Fruit fly (Drosophila melanogaster) whole organism, embryonic: ENCODE results near the gene Hnf4.

Experiments used
- B-H2 ChIP-seq: fragments of 200-800 bp; sonication (Bioruptor generic); optimal IDR thresholded peaks from 2 replicates; lab custom pipeline; 2018; ENCODE audit warnings: missing biosample characterization, mild to moderate bottlenecking, missing genetic modification characterization
- CG10543 ChIP-seq: fragments of 200-800 bp; sonication (Bioruptor generic); optimal IDR thresholded peaks from 3 replicates; lab custom pipeline; 2017; ENCODE audit warnings: missing biosample characterization, mild to moderate bottlenecking, missing genetic modification characterization, moderate library complexity
- CG11456 ChIP-seq: fragments of 200-800 bp; sonication (Bioruptor generic); IDR thresholded peaks from 3 replicates; pipeline ENCODE4 v1.3.6; 2022; ENCODE audit warnings: missing biosample characterization, missing genetic modification characterization
- CG12071 ChIP-seq: fragments of 200-800 bp; sonication (Bioruptor generic); optimal IDR thresholded peaks from 3 replicates; lab custom pipeline; 2018; ENCODE audit warnings: missing biosample characterization, mild to moderate bottlenecking, missing genetic modification characterization
- CG13624 ChIP-seq: fragments of 200-800 bp; sonication (Bioruptor generic); optimal IDR thresholded peaks from 2 replicates; lab custom pipeline; 2016; ENCODE audit warnings: missing biosample characterization, missing genetic modification characterization
- CG14441 ChIP-seq: fragments of 200-800 bp; sonication (Bioruptor generic); IDR thresholded peaks from 2 replicates; pipeline ENCODE4 v1.3.6; 2022; ENCODE audit warnings: missing biosample characterization, missing genetic modification characterization
- CG15011 ChIP-seq: fragments of 200-800 bp; sonication (Bioruptor generic); optimal IDR thresholded peaks from 3 replicates; lab custom pipeline; 2018; ENCODE audit warnings: missing biosample characterization, mild to moderate bottlenecking, missing genetic modification characterization
- CG17912 ChIP-seq: fragments of 200-800 bp; sonication (Bioruptor generic); optimal IDR thresholded peaks from 2 replicates; lab custom pipeline; 2018; ENCODE audit warnings: missing biosample characterization, mild to moderate bottlenecking, missing genetic modification characterization
- CG2120 ChIP-seq: fragments of 200-800 bp; sonication (Bioruptor generic); optimal IDR thresholded peaks from 3 replicates; lab custom pipeline; 2016; ENCODE audit warnings: missing biosample characterization, missing genetic modification characterization
- CG2678 ChIP-seq: fragments of 200-800 bp; sonication (Bioruptor generic); optimal IDR thresholded peaks from 3 replicates; lab custom pipeline; 2019; ENCODE audit warnings: missing biosample characterization, mild to moderate bottlenecking, missing genetic modification characterization, moderate library complexity
- CG32767 ChIP-seq: fragments of 200-800 bp; sonication (Bioruptor generic); IDR thresholded peaks from 2 replicates; pipeline ENCODE4 v1.3.6; 2022; ENCODE audit warnings: missing biosample characterization, missing genetic modification characterization
- CG3281 ChIP-seq: fragments of 200-800 bp; sonication (Bioruptor generic); optimal IDR thresholded peaks from 3 replicates; lab custom pipeline; 2017; ENCODE audit warnings: missing biosample characterization, mild to moderate bottlenecking, missing genetic modification characterization
- CG3995 ChIP-seq: fragments of 200-800 bp; sonication (Bioruptor generic); optimal IDR thresholded peaks from 3 replicates; lab custom pipeline; 2016; ENCODE audit warnings: missing biosample characterization, missing genetic modification characterization
- CG42726 ChIP-seq: fragments of 200-800 bp; sonication (Bioruptor generic); IDR thresholded peaks from 2 replicates; pipeline ENCODE4 v1.3.6; 2022; ENCODE audit warnings: missing biosample characterization, missing genetic modification characterization; ENCODE audit not compliant: partially characterized antibody
- CG6683 ChIP-seq: fragments of 200-800 bp; sonication (Bioruptor generic); optimal IDR thresholded peaks from 2 replicates; lab custom pipeline; 2017; ENCODE audit warnings: missing biosample characterization, mild to moderate bottlenecking, missing genetic modification characterization, missing genetic modification reagents
- CG6689 ChIP-seq: fragments of 200-800 bp; sonication (Bioruptor generic); IDR thresholded peaks from 2 replicates; pipeline ENCODE4 v1.3.6; 2022; ENCODE audit warnings: missing biosample characterization, missing genetic modification characterization
- CG6765 ChIP-seq: fragments of 200-800 bp; sonication (Bioruptor generic); optimal IDR thresholded peaks from 3 replicates; lab custom pipeline; 2017; ENCODE audit warnings: missing biosample characterization, mild to moderate bottlenecking, missing genetic modification characterization
- CG7556 ChIP-seq: fragments of 200-800 bp; sonication (Bioruptor generic); optimal IDR thresholded peaks from 2 replicates; lab custom pipeline; 2017; ENCODE audit warnings: missing biosample characterization, mild to moderate bottlenecking, missing genetic modification characterization
- CG7839 ChIP-seq: fragments of 200-800 bp; sonication (Bioruptor generic); optimal IDR thresholded peaks from 3 replicates; lab custom pipeline; 2018; ENCODE audit warnings: missing biosample characterization, mild to moderate bottlenecking, missing genetic modification characterization, moderate library complexity
- CG9817 ChIP-seq: fragments of 200-800 bp; sonication (Bioruptor generic); optimal IDR thresholded peaks from 2 replicates; lab custom pipeline; 2018; ENCODE audit warnings: missing biosample characterization, mild to moderate bottlenecking, missing genetic modification characterization, moderate library complexity
- D19B ChIP-seq: fragments of 200-800 bp; sonication (Bioruptor generic); optimal IDR thresholded peaks from 2 replicates; lab custom pipeline; 2017; ENCODE audit warnings: missing biosample characterization, mild to moderate bottlenecking, missing genetic modification characterization
- Dip2 ChIP-seq: fragments of 200-800 bp; sonication (Bioruptor generic); IDR thresholded peaks from 2 replicates; pipeline ENCODE4 v1.3.6; 2022; ENCODE audit warnings: missing biosample characterization, missing genetic modification characterization
- ERR ChIP-seq: fragments of 200-800 bp; sonication (Bioruptor generic); optimal IDR thresholded peaks from 2 replicates; lab custom pipeline; 2016; ENCODE audit warnings: missing biosample characterization, missing genetic modification characterization
- Ets65A ChIP-seq: fragments of 200-800 bp; sonication (Bioruptor generic); peaks from one replicate; lab custom pipeline; 2016; ENCODE audit warnings: missing biosample characterization, missing genetic modification characterization
- GATAe ChIP-seq: fragments of 200-800 bp; sonication (Bioruptor generic); conservative IDR thresholded peaks from 2 replicates; pipeline ENCODE4 v1.3.6; 2022; ENCODE audit warnings: missing biosample characterization, missing genetic modification characterization
- Hmr ChIP-seq: fragments of 200-800 bp; sonication (Bioruptor generic); optimal IDR thresholded peaks from 3 replicates; lab custom pipeline; 2017; ENCODE audit warnings: mild to moderate bottlenecking, missing biosample characterization, missing genetic modification reagents, missing genetic modification characterization
- MESR4 ChIP-seq: fragments of 200-800 bp; sonication (Bioruptor generic); optimal IDR thresholded peaks from 2 replicates; lab custom pipeline; 2018; ENCODE audit warnings: missing biosample characterization, mild to moderate bottlenecking, missing genetic modification characterization, moderate library complexity
- MTF-1 ChIP-seq: fragments of 200-800 bp; sonication (Bioruptor generic); optimal IDR thresholded peaks from 2 replicates; lab custom pipeline; 2018; ENCODE audit warnings: missing biosample characterization, mild to moderate bottlenecking, missing genetic modification characterization, borderline replicate concordance
- Meics ChIP-seq: fragments of 200-800 bp; sonication (Bioruptor generic); optimal IDR thresholded peaks from 2 replicates; lab custom pipeline; 2017; ENCODE audit warnings: missing biosample characterization, mild to moderate bottlenecking, missing genetic modification characterization
- Vsx1 ChIP-seq: fragments of 200-800 bp; sonication (Bioruptor generic); optimal IDR thresholded peaks from 2 replicates; lab custom pipeline; 2017; ENCODE audit warnings: missing biosample characterization, mild to moderate bottlenecking, missing genetic modification characterization, missing genetic modification reagents
- ato ChIP-seq: fragments of 200-800 bp; sonication (Bioruptor generic); IDR thresholded peaks from 2 replicates; pipeline ENCODE4 v1.3.6; 2022; ENCODE audit warnings: missing biosample characterization, missing genetic modification characterization; ENCODE audit not compliant: partially characterized antibody
- chinmo ChIP-seq: fragments of 200-800 bp; sonication (Bioruptor generic); IDR thresholded peaks from 4 replicates; pipeline ENCODE4 v1.3.6; 2022; ENCODE audit warnings: missing biosample characterization, missing genetic modification characterization; ENCODE audit not compliant: partially characterized antibody
- crol ChIP-seq: fragments of 200-800 bp; sonication (Bioruptor generic); IDR thresholded peaks from 2 replicates; pipeline ENCODE4 v1.3.6; 2022; ENCODE audit warnings: missing biosample characterization, missing genetic modification characterization
- cwo ChIP-seq: fragments of 200-800 bp; sonication (Bioruptor generic); optimal IDR thresholded peaks from 3 replicates; lab custom pipeline; 2017; ENCODE audit warnings: missing biosample characterization, missing genetic modification characterization, mild to moderate bottlenecking, moderate library complexity, missing genetic modification reagents
- disco-r ChIP-seq: fragments of 200-800 bp; sonication (Bioruptor generic); optimal IDR thresholded peaks from 2 replicates; lab custom pipeline; 2016; ENCODE audit warnings: missing biosample characterization, missing genetic modification characterization
- gcm ChIP-seq: fragments of 200-800 bp; sonication (Bioruptor generic); optimal IDR thresholded peaks from 2 replicates; lab custom pipeline; 2019; ENCODE audit warnings: missing biosample characterization, mild to moderate bottlenecking, missing genetic modification characterization, moderate library complexity
- grau ChIP-seq: fragments of 200-800 bp; optimal IDR thresholded peaks from 3 replicates; lab custom pipeline; 2019; ENCODE audit warnings: missing biosample characterization, mild to moderate bottlenecking, missing genetic modification characterization, moderate library complexity
- grn ChIP-seq: fragments of 200-800 bp; sonication (Bioruptor generic); optimal IDR thresholded peaks from 3 replicates; lab custom pipeline; 2017; ENCODE audit warnings: missing biosample characterization, missing genetic modification characterization
- klu ChIP-seq: fragments of 200-800 bp; sonication (Bioruptor generic); IDR thresholded peaks from 2 replicates; pipeline ENCODE4 v1.3.6; 2022; ENCODE audit warnings: missing biosample characterization, missing genetic modification characterization
- lov ChIP-seq, 2 experiments: fragments of 200-800 bp in 1 of 2; fragments of >200 bp in 1 of 2; sonication (Bioruptor generic) in 1 of 2; IDR thresholded peaks in 1 of 2; optimal IDR thresholded peaks in 1 of 2; 2 replicates in 1 of 2; 3 replicates in 1 of 2; pipeline versions ENCODE4 v1.3.6 to Lab custom; 2017 to 2022; ENCODE audit warnings: missing biosample characterization in 1 of 2, missing genetic modification characterization in 1 of 2
- mirr ChIP-seq: fragments of 200-800 bp; sonication (Bioruptor generic); optimal IDR thresholded peaks from 3 replicates; lab custom pipeline; 2018; ENCODE audit warnings: missing biosample characterization, mild to moderate bottlenecking, missing genetic modification characterization
- row ChIP-seq: fragments of 200-800 bp; sonication (Bioruptor generic); IDR thresholded peaks from 3 replicates; pipeline ENCODE4 v1.3.6; 2022; ENCODE audit warnings: missing biosample characterization, missing genetic modification characterization
- sens ChIP-seq: fragments of 200-800 bp; sonication (Bioruptor generic); peaks from one replicate; lab custom pipeline; 2016; ENCODE audit warnings: missing biosample characterization, missing genetic modification characterization
- stc ChIP-seq: fragments of 200-800 bp; sonication (Bioruptor generic); IDR thresholded peaks from 2 replicates; pipeline ENCODE4 v1.3.6; 2022; ENCODE audit warnings: missing biosample characterization, missing genetic modification characterization
- sug ChIP-seq: fragments of 200-800 bp; optimal IDR thresholded peaks from 2 replicates; lab custom pipeline; 2019; ENCODE audit warnings: missing biosample characterization, mild to moderate bottlenecking, missing genetic modification characterization, moderate library complexity
- tio ChIP-seq: fragments of 200-800 bp; sonication (Bioruptor generic); optimal IDR thresholded peaks from 2 replicates; lab custom pipeline; 2017; ENCODE audit warnings: missing biosample characterization, missing genetic modification characterization, inconsistent platforms
- unc-4 ChIP-seq: fragments of 200-800 bp; sonication (Bioruptor generic); IDR thresholded peaks from 2 replicates; pipeline ENCODE4 v1.3.6; 2022; ENCODE audit warnings: missing biosample characterization, missing genetic modification characterization; ENCODE audit not compliant: partially characterized antibody
- wek ChIP-seq: fragments of 200-800 bp; sonication (Bioruptor generic); optimal IDR thresholded peaks from 3 replicates; lab custom pipeline; 2018; ENCODE audit warnings: missing biosample characterization, mild to moderate bottlenecking, missing genetic modification characterization, moderate library complexity

The Hnf4 gene

dm6 chr2L:8697915-8698627, 11.3 kb downstream of the Hnf4 start (continued):
- TF ChIP-seq unc-4 (no peak), GATAe (peak; percentile 66), CG42726 (GFP tag; lab: Robert Waterston, UW) (no peak), klu (no peak), cwo (GFP tag; lab: Kevin White, UChicago) (peak; percentile 29), CG6689 (no peak), CG2678 (tag; lab: Kevin White, UChicago) (peak; percentile 10), CG15011 (no peak), CG7556 (GFP tag; lab: Kevin White, UChicago) (peak; percentile 9), crol (GFP tag; lab: Robert Waterston, UW) (peak; percentile 43; the same call in 1 of the 2 replicates), sens (GFP tag; lab: Kevin White, UChicago) (peak; percentile 54), chinmo (GFP tag; lab: Robert Waterston, UW) (peak; percentile 78; the same call in 2 of the 4 replicates), Hmr (GFP tag; lab: Kevin White, UChicago) (peak; percentile 37), Vsx1 (GFP tag; lab: Kevin White, UChicago) (peak; percentile 49), wek (peak; percentile 20), CG3995 (GFP tag; lab: Kevin White, UChicago) (no peak), CG12071 (GFP tag; lab: Kevin White, UChicago) (peak; percentile 26), disco-r (GFP tag; lab: Kevin White, UChicago) (no peak), CG7839 (tag; lab: Kevin White, UChicago) (peak; percentile 20), CG6765 (peak; percentile 14), grn (GFP tag; lab: Kevin White, UChicago) (peak; percentile 83), Ets65A (GFP tag; lab: Kevin White, UChicago) (peak; percentile 79), gcm (no peak), MESR4 (no peak), tio (GFP tag; lab: Kevin White, UChicago) (no peak), CG9817 (tag; lab: Kevin White, UChicago) (no peak), D19B (GFP tag; lab: Kevin White, UChicago) (peak; percentile 93), B-H2 (GFP tag; lab: Kevin White, UChicago) (peak; percentile 24), CG11456 (no peak), CG3281 (GFP tag; lab: Kevin White, UChicago) (peak; percentile 30), ato (GFP tag; lab: Robert Waterston, UW) (no peak), lov (optimal IDR thresholded peaks at IDR 0.05; lab: Kevin White, UChicago) (no peak), lov (GFP tag; IDR thresholded peaks at IDR 0.05; lab: Robert Waterston, UW) (no peak), CG2120 (GFP tag; lab: Kevin White, UChicago) (peak; percentile 61), Dip2 (no peak), ERR (GFP tag; lab: Kevin White, UChicago) (no peak), grau (tag; lab: Kevin White, UChicago) (peak; percentile 16), mirr (GFP tag; lab: Kevin White, UChicago) (peak; percentile 54), MTF-1 (GFP tag; lab: Kevin White, UChicago) (peak; percentile 74), row (GFP tag; lab: Robert Waterston, UW) (peak; percentile 48; the same call in 1 of the 3 replicates), sug (tag; lab: Kevin White, UChicago) (peak; percentile 98), CG32767 (no peak), CG17912 (GFP tag; lab: Kevin White, UChicago) (peak; percentile 9), CG6683 (GFP tag; lab: Kevin White, UChicago) (no peak), CG14441 (GFP tag; lab: Robert Waterston, UW) (peak; percentile 24; the same call in 1 of the 2 replicates), CG10543 (GFP tag; lab: Kevin White, UChicago) (peak; percentile 33), CG13624 (GFP tag; lab: Kevin White, UChicago) (peak; percentile 24), stc (0 out of 2 replicates have a peak, but pooled peaks have one; percentile 8), Meics (GFP tag; lab: Kevin White, UChicago) (peak; percentile 0)
